Worm (Caenorhabditis elegans): Measurements from ENCODE around the gene mcm-3AP.

mcm-3AP gene

ce11 chrIV:7909455-7910141, 38.9 kb upstream of the mcm-3AP start:
- TF ChIP-seq ZK546.5 (tag; optimal IDR thresholded peaks at IDR 0.05) (no peak), sem-4 (tag; optimal IDR thresholded peaks at IDR 0.05) (no peak), ztf-4 (tag; optimal IDR thresholded peaks at IDR 0.05) (no peak), dmd-4 (tag; optimal IDR thresholded peaks at IDR 0.05) (no peak), skn-1 (tag; optimal IDR thresholded peaks at IDR 0.05) (no peak), lsy-2 (tag; optimal IDR thresholded peaks at IDR 0.05) (peak in 1 of 2 experiments; percentile 57), sma-9 (GFP tag; optimal IDR thresholded peaks at IDR 0.05) (no peak), sma-9 (tag; optimal IDR thresholded peaks at IDR 0.05) (no peak), zag-1 (tag; optimal IDR thresholded peaks at IDR 0.05) (no peak), sma-3 (GFP tag; optimal IDR thresholded peaks at IDR 0.05) (no peak), mbf-1 (tag; optimal IDR thresholded peaks at IDR 0.05) (no peak), C34F6.9 (tag; optimal IDR thresholded peaks at IDR 0.05) (peak; percentile 42), nhr-25 (tag; optimal IDR thresholded peaks at IDR 0.05) (no peak), nhr-6 (tag; optimal IDR thresholded peaks at IDR 0.05) (no peak), nhr-12 (tag; optimal IDR thresholded peaks at IDR 0.05) (no peak), unc-55 (GFP tag; optimal IDR thresholded peaks at IDR 0.05) (peak; percentile 31), ama-1 (optimal IDR thresholded peaks at IDR 0.05) (peak; percentile 34), ceh-82 (tag; optimal IDR thresholded peaks at IDR 0.05) (no peak), lin-39 (tag; optimal IDR thresholded peaks at IDR 0.05) (no peak), mab-5 (tag; optimal IDR thresholded peaks at IDR 0.05) (no peak), nhr-129 (tag; optimal IDR thresholded peaks at IDR 0.05) (no peak), nhr-77 (tag; optimal IDR thresholded peaks at IDR 0.05) (no peak)

DNA sequence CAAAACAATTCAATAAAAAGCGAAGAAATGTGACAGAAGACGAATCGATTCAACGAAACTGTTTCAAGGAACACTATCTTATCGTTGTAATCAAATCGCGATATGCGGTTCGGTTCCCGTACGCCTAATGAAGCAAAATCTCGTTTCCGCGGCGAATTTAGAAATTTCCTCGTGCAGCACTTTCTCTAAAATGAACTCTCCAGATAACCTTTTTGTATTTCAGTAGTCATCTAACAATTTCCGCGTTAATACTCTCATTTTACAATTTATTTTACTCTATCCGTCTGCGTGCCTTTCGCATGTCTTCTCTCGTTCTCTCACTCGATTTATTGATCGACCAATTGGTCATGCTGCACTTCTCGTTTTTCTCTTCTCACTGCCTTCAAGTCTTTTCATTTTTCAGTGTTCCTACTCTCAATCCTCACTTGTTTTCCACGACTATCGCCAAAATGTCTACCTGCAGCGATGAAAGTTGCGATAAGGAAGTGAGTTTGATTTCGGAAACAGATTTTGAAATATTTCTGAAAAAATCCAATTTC, 38.2 kb upstream of the mcm-3AP start, which contains the start of the genes npp-27 and ntl-4:
Gene npp-27, minus strand, starts transcription at position 51 of the 539 bp plus-strand sequence.
Gene ntl-4, plus strand, starts transcription at position 379 of the 539 bp plus-strand sequence.
- TF ChIP-seq mbf-1 (tag; optimal IDR thresholded peaks at IDR 0.05): no peak
- TF ChIP-seq lin-13 (GFP tag; optimal IDR thresholded peaks at IDR 0.05): peak; percentile 22
- TF ChIP-seq zag-1 (tag; optimal IDR thresholded peaks at IDR 0.05): no peak
- no peak for TF ChIP-seq elt-1 (tag; optimal IDR thresholded peaks at IDR 0.05)
- TF ChIP-seq crh-2 (tag; optimal IDR thresholded peaks at IDR 0.05): peak; percentile 50
- peak; percentile 13 for TF ChIP-seq F13H6.1 (tag; optimal IDR thresholded peaks at IDR 0.05)
- peak in 1 of 2 experiments; percentile 38 for TF ChIP-seq lsy-2 (tag; optimal IDR thresholded peaks at IDR 0.05)
- peak; percentile 26 for TF ChIP-seq sma-9 (GFP tag; optimal IDR thresholded peaks at IDR 0.05)
- no peak for TF ChIP-seq sma-9 (tag; optimal IDR thresholded peaks at IDR 0.05)
- peak; percentile 29 for TF ChIP-seq ama-1 (optimal IDR thresholded peaks at IDR 0.05)
- TF ChIP-seq peb-1 (tag; optimal IDR thresholded peaks at IDR 0.05): no peak
- TF ChIP-seq nhr-25 (tag; optimal IDR thresholded peaks at IDR 0.05): peak; percentile 3
- TF ChIP-seq C34F6.9 (tag; optimal IDR thresholded peaks at IDR 0.05): peak; percentile 72
- peak; percentile 16 for TF ChIP-seq ztf-4 (tag; optimal IDR thresholded peaks at IDR 0.05)
- TF ChIP-seq fos-1 (tag; optimal IDR thresholded peaks at IDR 0.05): no peak
- TF ChIP-seq nhr-129 (tag; optimal IDR thresholded peaks at IDR 0.05): peak; percentile 30
- TF ChIP-seq unc-55 (GFP tag; optimal IDR thresholded peaks at IDR 0.05): peak; percentile 41

DNA sequence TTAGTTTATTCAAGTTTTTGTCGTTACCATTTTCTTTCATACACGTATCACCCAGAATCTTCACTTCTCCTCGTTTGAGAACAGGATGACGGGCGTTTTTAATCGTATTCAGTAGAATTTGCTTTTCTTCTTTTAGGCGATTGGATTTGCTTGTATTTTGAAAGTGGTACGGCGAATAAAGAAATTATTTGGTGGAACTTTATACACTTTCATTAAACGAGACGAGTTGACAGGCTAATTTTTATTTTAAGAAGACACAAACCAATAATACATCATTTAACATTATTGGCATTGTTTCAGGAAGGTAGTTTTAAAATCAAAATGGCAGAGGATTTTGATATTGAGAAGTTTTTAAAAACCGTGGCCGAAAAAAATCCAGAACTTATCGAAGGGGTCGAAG, 33.5 kb upstream of the mcm-3AP start, which contains the start of gene C49H3.4:
Gene C49H3.4, plus strand, starts transcription at position 301 of the 400 bp plus-strand sequence.
- TF ChIP-seq Y55F3AM.14 (GFP tag; optimal IDR thresholded peaks at IDR 0.05) (no peak), nhr-129 (tag; optimal IDR thresholded peaks at IDR 0.05) (no peak), sma-9 (GFP tag; optimal IDR thresholded peaks at IDR 0.05) (no peak), sma-9 (tag; optimal IDR thresholded peaks at IDR 0.05) (no peak), skn-1 (tag; optimal IDR thresholded peaks at IDR 0.05) (no peak), lin-39 (tag; optimal IDR thresholded peaks at IDR 0.05) (no peak), nhr-23 (tag; optimal IDR thresholded peaks at IDR 0.05) (no peak), elt-3 (tag; optimal IDR thresholded peaks at IDR 0.05) (no peak), gmeb-1 (tag; optimal IDR thresholded peaks at IDR 0.05) (no peak), nhr-10 (tag; optimal IDR thresholded peaks at IDR 0.05) (no peak), alr-1 (tag; optimal IDR thresholded peaks at IDR 0.05) (no peak), crh-2 (tag; optimal IDR thresholded peaks at IDR 0.05) (no peak)

DNA sequence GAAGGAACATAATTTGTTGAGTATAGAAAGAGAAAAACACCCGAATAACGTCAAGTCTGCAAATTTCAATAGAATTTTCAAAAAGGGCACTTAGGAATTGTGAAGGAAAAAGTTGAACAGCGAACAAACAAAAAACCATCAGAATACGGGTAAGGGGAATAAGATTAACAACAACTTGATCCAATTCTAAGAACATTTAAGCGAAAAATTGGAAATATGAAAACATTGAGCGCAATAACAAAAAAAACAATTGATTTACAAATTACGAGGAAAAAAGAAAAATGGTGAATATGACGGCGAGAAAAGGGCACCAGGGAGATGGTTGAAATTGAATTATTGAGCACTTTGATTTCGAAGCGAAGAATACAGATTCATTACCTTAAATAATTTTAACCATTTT, 31.6 kb upstream of the mcm-3AP start:
- TF ChIP-seq unc-62 (GFP tag; optimal IDR thresholded peaks at IDR 0.05): no peak
- TF ChIP-seq sma-9 (GFP tag; optimal IDR thresholded peaks at IDR 0.05): no peak
- no peak for TF ChIP-seq sma-9 (tag; optimal IDR thresholded peaks at IDR 0.05)
- no peak for TF ChIP-seq crh-2 (tag; optimal IDR thresholded peaks at IDR 0.05)
- no peak for TF ChIP-seq unc-55 (GFP tag; optimal IDR thresholded peaks at IDR 0.05)
- TF ChIP-seq nhr-23 (tag; optimal IDR thresholded peaks at IDR 0.05): no peak
- TF ChIP-seq dmd-4 (tag; optimal IDR thresholded peaks at IDR 0.05): no peak
- no peak for TF ChIP-seq fos-1 (tag; optimal IDR thresholded peaks at IDR 0.05)
- TF ChIP-seq nhr-237 (tag; optimal IDR thresholded peaks at IDR 0.05): no peak
- TF ChIP-seq skn-1 (tag; optimal IDR thresholded peaks at IDR 0.05): no peak
- no peak for TF ChIP-seq snpc-4 (tag; optimal IDR thresholded peaks at IDR 0.05)
- TF ChIP-seq C34F6.9 (tag; optimal IDR thresholded peaks at IDR 0.05): no peak
- no peak for TF ChIP-seq nhr-129 (tag; optimal IDR thresholded peaks at IDR 0.05)
- TF ChIP-seq mbf-1 (tag; optimal IDR thresholded peaks at IDR 0.05): no peak
- no peak for TF ChIP-seq egl-27 (tag; optimal IDR thresholded peaks at IDR 0.05)
- TF ChIP-seq peb-1 (tag; optimal IDR thresholded peaks at IDR 0.05): no peak
- no peak for TF ChIP-seq Y55F3AM.14 (GFP tag; optimal IDR thresholded peaks at IDR 0.05)
- TF ChIP-seq nhr-77 (tag; optimal IDR thresholded peaks at IDR 0.05): no peak
- TF ChIP-seq nhr-6 (tag; optimal IDR thresholded peaks at IDR 0.05): no peak
- no peak for TF ChIP-seq nhr-21 (tag; optimal IDR thresholded peaks at IDR 0.05)
- no peak for TF ChIP-seq nhr-11 (tag; optimal IDR thresholded peaks at IDR 0.05)
